Worm (Caenorhabditis elegans) whole organism, early embryonic: ENCODE measurements around the gene C16A3.5.

Experiments
- F13C5.2 ChIP-seq: sonication (generic microtip); optimal IDR thresholded peaks from 2 replicates; lab custom pipeline; 2017; ENCODE audit warnings: mild to moderate bottlenecking, missing genetic modification characterization, inconsistent platforms, missing compliant biosample characterization
- ama-1 ChIP-seq: fragments of 150-350 bp; optimal IDR thresholded peaks from 2 replicates; lab custom pipeline; 2014
- ceh-13 ChIP-seq: fragments of 200-800 bp; sonication (Bioruptor generic); optimal IDR thresholded peaks from 2 replicates; lab custom pipeline; 2018; ENCODE audit warnings: mild to moderate bottlenecking, missing genetic modification characterization, missing compliant biosample characterization
- flt-1 ChIP-seq: fragments of 200-800 bp; sonication (Bioruptor generic); IDR thresholded peaks from 2 replicates; pipeline ENCODE4 v1.3.6; 2022; ENCODE audit warnings: missing genetic modification characterization, missing compliant biosample characterization
- hmg-4 ChIP-seq: fragments of 200-800 bp; sonication (Bioruptor generic); optimal IDR thresholded peaks from 2 replicates; lab custom pipeline; 2018; ENCODE audit warnings: mild to moderate bottlenecking, missing genetic modification characterization, missing compliant biosample characterization
- scrt-1 ChIP-seq: fragments of 200-800 bp; sonication (Bioruptor generic); IDR thresholded peaks from 2 replicates; pipeline ENCODE4 v1.3.6; 2022; ENCODE audit warnings: missing genetic modification characterization, missing compliant biosample characterization
- tbx-11 ChIP-seq: fragments of 200-800 bp; sonication (Bioruptor generic); IDR thresholded peaks from 2 replicates; pipeline ENCODE4 v1.3.6; 2022; ENCODE audit warnings: missing genetic modification characterization, missing compliant biosample characterization
- tra-4 ChIP-seq: sonication (generic microtip); optimal IDR thresholded peaks from 2 replicates; lab custom pipeline; 2017; ENCODE audit warnings: missing genetic modification characterization, missing compliant biosample characterization

ce11 chrIII:6331211-6331782 lies 49.3 kb upstream of the C16A3.5 start, which contains the start of gene C56G2.4:
- TF ChIP-seq ama-1 (lab: Kevin White, UChicago) (no peak), hmg-4 (GFP tag; lab: Kevin White, UChicago) (no peak), ceh-13 (GFP tag; lab: Kevin White, UChicago) (no peak), scrt-1 (GFP tag; lab: Robert Waterston, UW) (no peak), tra-4 (tag; lab: Kevin White, UChicago) (no peak), flt-1 (no peak), tbx-11 (GFP tag; lab: Robert Waterston, UW) (no peak), F13C5.2 (tag; lab: Kevin White, UChicago) (no peak)
